Worm (Caenorhabditis elegans) whole organism, L2 larva: ENCODE measurements around the gene col-164.

Experiments used
- C34F6.9 ChIP-seq: fragments of 150-350 bp; optimal IDR thresholded peaks from 2 replicates; lab custom pipeline; 2014; ENCODE audit warnings: missing biosample characterization, missing genetic modification characterization
- fos-1 ChIP-seq: fragments of 150-350 bp; optimal IDR thresholded peaks from 2 replicates; lab custom pipeline; 2014; ENCODE audit warnings: missing biosample characterization, missing genetic modification characterization
- lsy-2 ChIP-seq, 2 experiments: fragments of 150-350 bp in 1 of 2; sonication (generic microtip) in 1 of 2; optimal IDR thresholded peaks; 2 replicates each; lab custom pipeline; 2014 to 2017; ENCODE audit warnings: missing biosample characterization in 2 of 2, missing genetic modification characterization in 2 of 2
- mdl-1 ChIP-seq, 2 experiments: fragments of 150-350 bp in 1 of 2; sonication (generic microtip) in 1 of 2; optimal IDR thresholded peaks; 2 replicates each; lab custom pipeline; 2017; ENCODE audit warnings: missing biosample characterization in 2 of 2, missing genetic modification characterization in 2 of 2
- nhr-129 ChIP-seq: fragments of 150-350 bp; optimal IDR thresholded peaks from 2 replicates; lab custom pipeline; 2014; ENCODE audit warnings: missing biosample characterization, missing genetic modification characterization
- nhr-21 ChIP-seq: fragments of 150-350 bp; optimal IDR thresholded peaks from 2 replicates; lab custom pipeline; 2014; ENCODE audit warnings: missing biosample characterization, missing genetic modification characterization
- nhr-77 ChIP-seq: fragments of 150-350 bp; optimal IDR thresholded peaks from 2 replicates; lab custom pipeline; 2014; ENCODE audit warnings: missing biosample characterization, missing genetic modification characterization
- sma-9 ChIP-seq, 2 experiments: fragments of 150-350 bp in 1 of 2; sonication (generic microtip) in 1 of 2; optimal IDR thresholded peaks; 2 replicates each; lab custom pipeline; 2014 to 2016; ENCODE audit warnings: missing genetic modification characterization in 2 of 2, mild to moderate bottlenecking in 1 of 2, missing biosample characterization in 1 of 2, missing compliant biosample characterization in 1 of 2, missing genetic modification reagents in 1 of 2, moderate library complexity in 1 of 2
- unc-55 ChIP-seq: fragments of 150-350 bp; sonication (generic microtip); optimal IDR thresholded peaks from 3 replicates; lab custom pipeline; 2014; ENCODE audit warnings: missing biosample characterization, missing genetic modification reagents, missing genetic modification characterization
- unc-62 ChIP-seq: fragments of 150-350 bp; optimal IDR thresholded peaks from 2 replicates; lab custom pipeline; 2014; ENCODE audit warnings: missing biosample characterization, missing genetic modification reagents, missing genetic modification characterization
- ztf-11 ChIP-seq: sonication (generic microtip); optimal IDR thresholded peaks from 2 replicates; lab custom pipeline; 2017; ENCODE audit warnings: missing biosample characterization, missing genetic modification characterization

The col-164 gene

DNA sequence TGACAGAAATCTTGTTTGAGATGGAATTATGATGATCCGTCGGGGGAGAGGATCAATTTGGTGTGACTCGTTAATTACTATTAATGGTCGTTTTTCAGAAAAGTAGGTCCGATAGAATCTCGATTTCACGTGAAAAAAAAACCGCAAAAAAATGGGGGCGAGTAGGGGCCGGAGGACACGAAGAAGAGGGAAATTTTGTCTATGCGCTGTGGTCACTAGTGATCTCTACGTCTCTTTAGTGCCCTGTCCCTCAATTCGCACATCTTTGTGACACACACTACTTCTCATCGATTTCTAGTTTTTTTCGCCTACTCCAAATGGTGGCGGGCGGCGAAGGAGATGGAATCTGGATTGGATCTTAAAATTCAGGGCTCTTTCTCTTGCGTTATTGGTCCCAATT lies 47.3 kb downstream of the col-164 start:
- no peak for TF ChIP-seq unc-62 (GFP tag; lab: Kevin White, UChicago)
- no peak for TF ChIP-seq ztf-11 (tag; lab: Kevin White, UChicago)
- TF ChIP-seq unc-55 (GFP tag; lab: Kevin White, UChicago) = peak; percentile 45
- TF ChIP-seq nhr-129 (tag; lab: Kevin White, UChicago) = peak; percentile 25
- TF ChIP-seq mdl-1 (tag; optimal IDR thresholded peaks at IDR 0.05; lab: Kevin White, UChicago) = no peak
- peak; percentile 16 for TF ChIP-seq C34F6.9 (tag; lab: Kevin White, UChicago)
- peak; percentile 9 for TF ChIP-seq sma-9 (GFP tag; optimal IDR thresholded peaks at IDR 0.05; lab: Kevin White, UChicago)
- no peak for TF ChIP-seq sma-9 (tag; optimal IDR thresholded peaks at IDR 0.05; lab: Kevin White, UChicago)

ce11 chrX:2144236-2144635 lies 51.0 kb downstream of the col-164 start:
- peak; percentile 1 for TF ChIP-seq C34F6.9 (tag; lab: Kevin White, UChicago)
- TF ChIP-seq fos-1 (tag; lab: Kevin White, UChicago) = no peak
- no peak for TF ChIP-seq nhr-77
- peak in 1 of 2 experiments; percentile 32 for TF ChIP-seq lsy-2 (tag; optimal IDR thresholded peaks at IDR 0.05; lab: Kevin White, UChicago)
- TF ChIP-seq nhr-21 = peak; percentile 63
- TF ChIP-seq, all 48 proteins: peak for 3
